Worm (Caenorhabditis elegans): Measurements from ENCODE around the gene R02F2.9.

DNA sequence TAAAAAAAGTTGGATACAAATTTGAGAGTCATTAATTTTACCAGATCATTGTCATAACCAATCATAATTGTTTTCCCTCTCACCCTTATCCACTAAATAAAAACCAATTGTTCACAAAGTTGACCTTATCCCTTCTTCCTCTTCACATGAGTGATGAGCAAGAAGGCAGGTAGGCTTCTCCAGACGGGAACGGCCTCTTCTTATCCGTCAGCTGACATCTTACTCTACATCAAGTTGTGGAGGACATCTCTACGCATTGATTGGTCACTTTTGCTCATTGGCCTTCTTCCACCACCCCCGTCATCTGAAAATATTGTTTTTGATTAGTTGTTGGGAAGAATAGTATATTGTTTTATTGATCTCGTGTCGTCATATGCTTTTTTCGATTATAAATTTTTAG, 12.6 kb upstream of the R02F2.9 start:
- TF ChIP-seq B0310.2 (tag; optimal IDR thresholded peaks at IDR 0.05) (no peak), tra-4 (tag; optimal IDR thresholded peaks at IDR 0.05) (no peak)

Data from whole organism, early embryonic.